Worm (Caenorhabditis elegans) whole organism, mixed stage, embryonic: ENCODE results near the gene sre-51.

Source experiments
- elt-3 ChIP-seq: fragments of 150-350 bp; optimal IDR thresholded peaks from 2 replicates; lab custom pipeline; 2014; ENCODE audit warnings: missing biosample characterization, missing genetic modification characterization
- flh-1 ChIP-seq: fragments of 200-800 bp; sonication (Bioruptor generic); optimal IDR thresholded peaks from 2 replicates; lab custom pipeline; 2018; ENCODE audit warnings: mild to moderate bottlenecking, missing genetic modification characterization, moderate library complexity, missing compliant biosample characterization
- lsy-2 ChIP-seq: fragments of 150-350 bp; optimal IDR thresholded peaks from 2 replicates; lab custom pipeline; 2014; ENCODE audit warnings: missing biosample characterization, missing genetic modification characterization
- mab-5 ChIP-seq: fragments of 150-350 bp; optimal IDR thresholded peaks from 2 replicates; lab custom pipeline; 2014; ENCODE audit warnings: missing biosample characterization, missing genetic modification characterization
- mep-1 ChIP-seq: fragments of 150-350 bp; optimal IDR thresholded peaks from 2 replicates; lab custom pipeline; 2017; ENCODE audit warnings: missing biosample characterization, missing genetic modification reagents, missing genetic modification characterization, inconsistent platforms
- nhr-12 ChIP-seq: fragments of 150-350 bp; optimal IDR thresholded peaks from 2 replicates; lab custom pipeline; 2014; ENCODE audit warnings: missing biosample characterization, missing genetic modification characterization
- nhr-237 ChIP-seq: fragments of 150-350 bp; optimal IDR thresholded peaks from 2 replicates; lab custom pipeline; 2014; ENCODE audit warnings: missing biosample characterization, missing genetic modification characterization
- nhr-76 ChIP-seq: sonication (generic microtip); optimal IDR thresholded peaks from 2 replicates; lab custom pipeline; 2017; ENCODE audit warnings: missing biosample characterization, missing genetic modification characterization
- snpc-4 ChIP-seq: fragments of 150-350 bp; optimal IDR thresholded peaks from 2 replicates; lab custom pipeline; 2014; ENCODE audit warnings: missing biosample characterization, missing genetic modification characterization
- sptf-1 ChIP-seq: sonication (generic microtip); optimal IDR thresholded peaks from 2 replicates; lab custom pipeline; 2017; ENCODE audit warnings: mild to moderate bottlenecking, missing genetic modification characterization, moderate library complexity, missing compliant biosample characterization
- unc-39 ChIP-seq: fragments of 150-350 bp; optimal IDR thresholded peaks from 2 replicates; lab custom pipeline; 2014; ENCODE audit warnings: missing biosample characterization, missing genetic modification characterization
- unc-62 ChIP-seq: fragments of 150-350 bp; optimal IDR thresholded peaks from 2 replicates; lab custom pipeline; 2014; ENCODE audit warnings: missing biosample characterization, missing genetic modification reagents, missing genetic modification characterization
- ztf-11 ChIP-seq: fragments of 150-350 bp; optimal IDR thresholded peaks from 2 replicates; lab custom pipeline; 2014; ENCODE audit warnings: missing biosample characterization, missing genetic modification characterization

DNA sequence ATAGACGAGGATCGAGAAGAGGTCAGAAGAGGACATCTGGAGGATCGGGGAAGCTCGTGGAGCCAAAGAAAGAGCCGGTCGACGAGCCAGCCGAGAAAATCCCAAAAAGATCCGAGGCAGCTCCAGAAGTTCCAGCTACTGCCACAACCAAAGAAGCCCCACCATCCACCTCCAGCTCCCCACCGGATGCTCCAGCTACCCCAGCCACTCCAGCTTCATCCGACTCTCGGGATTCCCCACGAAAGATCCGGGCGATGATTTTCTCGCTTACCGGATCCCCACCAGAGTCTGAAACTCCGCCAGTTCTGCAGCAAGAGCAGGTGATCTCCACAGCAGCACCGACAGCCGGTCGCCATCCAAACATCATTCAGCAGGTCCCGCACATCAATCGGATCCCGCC is 31.3 kb downstream of the sre-51 start:
- TF ChIP-seq unc-62 (GFP tag; lab: Kevin White, UChicago) (no peak), nhr-76 (no peak), flh-1 (GFP tag; lab: Kevin White, UChicago) (no peak), mab-5 (no peak), nhr-237 (tag; lab: Kevin White, UChicago) (no peak), snpc-4 (tag; lab: Kevin White, UChicago) (no peak), unc-39 (tag; lab: Kevin White, UChicago) (no peak), mep-1 (no peak), lsy-2 (tag; lab: Kevin White, UChicago) (no peak), nhr-12 (tag; lab: Kevin White, UChicago) (no peak), elt-3 (tag; lab: Kevin White, UChicago) (no peak), ztf-11 (no peak), sptf-1 (tag; lab: Kevin White, UChicago) (no peak)
